Fruit fly (Drosophila melanogaster) whole organism, embryonic: Measurements from ENCODE around the gene Ufd1.
A peak's percentile ranks its signal among the peaks of the same experiment; 100 is the strongest.

ENCODE experiments used
- C15 ChIP-seq: fragments of 200-800 bp; sonication (Bioruptor generic); IDR thresholded peaks from 3 replicates; pipeline ENCODE4 v1.3.6; 2022; ENCODE audit warnings: missing biosample characterization, missing genetic modification characterization
- CG10209 ChIP-seq: fragments of 200-800 bp; sonication (Bioruptor generic); optimal IDR thresholded peaks from 3 replicates; lab custom pipeline; 2017; ENCODE audit warnings: missing biosample characterization, mild to moderate bottlenecking, missing genetic modification characterization, missing genetic modification reagents
- CG10654 ChIP-seq: fragments of 200-800 bp; sonication (Bioruptor generic); optimal IDR thresholded peaks from 2 replicates; lab custom pipeline; 2016; ENCODE audit warnings: missing biosample characterization, missing genetic modification characterization
- CG11247 ChIP-seq: fragments of 200-800 bp; sonication (Bioruptor generic); IDR thresholded peaks from 2 replicates; pipeline ENCODE4 v1.3.6; 2022; ENCODE audit warnings: missing biosample characterization, missing genetic modification characterization
- CG1233 ChIP-seq: fragments of 200-800 bp; sonication (Bioruptor generic); optimal IDR thresholded peaks from 4 replicates; lab custom pipeline; 2018; ENCODE audit warnings: missing biosample characterization, mild to moderate bottlenecking, missing genetic modification characterization
- CG13424 ChIP-seq: fragments of 200-800 bp; sonication (Bioruptor generic); optimal IDR thresholded peaks from 2 replicates; lab custom pipeline; 2019; ENCODE audit warnings: missing biosample characterization, mild to moderate bottlenecking, missing genetic modification characterization, moderate library complexity
- CG13775 ChIP-seq: fragments of 200-800 bp; sonication (Bioruptor generic); optimal IDR thresholded peaks from 3 replicates; lab custom pipeline; 2017; ENCODE audit warnings: missing biosample characterization, mild to moderate bottlenecking, missing genetic modification characterization
- CG14014 ChIP-seq: fragments of 200-800 bp; sonication (Bioruptor generic); IDR thresholded peaks from 2 replicates; pipeline ENCODE4 v1.3.6; 2022; ENCODE audit warnings: missing biosample characterization, missing genetic modification characterization
- CG14667 ChIP-seq: fragments of 200-800 bp; sonication (Bioruptor generic); IDR thresholded peaks from 2 replicates; pipeline ENCODE4 v1.3.6; 2022; ENCODE audit warnings: missing biosample characterization, missing genetic modification characterization
- CG14710 ChIP-seq: fragments of 200-800 bp; sonication (Bioruptor generic); optimal IDR thresholded peaks from 3 replicates; lab custom pipeline; 2019; ENCODE audit warnings: missing biosample characterization, mild to moderate bottlenecking, missing genetic modification characterization, moderate library complexity
- CG17186 ChIP-seq: fragments of 200-800 bp; sonication (Bioruptor generic); optimal IDR thresholded peaks from 3 replicates; lab custom pipeline; 2017; ENCODE audit warnings: missing biosample characterization, missing genetic modification reagents, missing genetic modification characterization
- CG2678 ChIP-seq: fragments of 200-800 bp; sonication (Bioruptor generic); optimal IDR thresholded peaks from 3 replicates; lab custom pipeline; 2019; ENCODE audit warnings: missing biosample characterization, mild to moderate bottlenecking, missing genetic modification characterization, moderate library complexity
- CG2889 ChIP-seq: fragments of 200-800 bp; sonication (Bioruptor generic); IDR thresholded peaks from 3 replicates; pipeline ENCODE4 v1.3.6; 2022; ENCODE audit warnings: missing biosample characterization, missing genetic modification characterization
- CG42726 ChIP-seq: fragments of 200-800 bp; sonication (Bioruptor generic); IDR thresholded peaks from 2 replicates; pipeline ENCODE4 v1.3.6; 2022; ENCODE audit warnings: missing biosample characterization, missing genetic modification characterization; ENCODE audit not compliant: partially characterized antibody
- CG4707 ChIP-seq: fragments of 200-800 bp; sonication (Bioruptor generic); optimal IDR thresholded peaks from 2 replicates; lab custom pipeline; 2018; ENCODE audit warnings: missing biosample characterization, mild to moderate bottlenecking, missing genetic modification characterization, moderate library complexity
- CG4854 ChIP-seq: fragments of 200-800 bp; sonication (Bioruptor generic); optimal IDR thresholded peaks from 2 replicates; lab custom pipeline; 2016; ENCODE audit warnings: missing biosample characterization, missing genetic modification characterization, inconsistent platforms
- CG7786 ChIP-seq: fragments of 200-800 bp; sonication (Bioruptor generic); optimal IDR thresholded peaks from 2 replicates; lab custom pipeline; 2016; ENCODE audit warnings: missing biosample characterization, missing genetic modification characterization
- CG8924 ChIP-seq: fragments of 200-800 bp; optimal IDR thresholded peaks from 3 replicates; lab custom pipeline; 2019; ENCODE audit warnings: missing biosample characterization, mild to moderate bottlenecking, missing genetic modification characterization, moderate library complexity
- CG9876 ChIP-seq: fragments of 200-800 bp; sonication (Bioruptor generic); optimal IDR thresholded peaks from 2 replicates; lab custom pipeline; 2016; ENCODE audit warnings: missing biosample characterization, missing genetic modification characterization
- Dek ChIP-seq: fragments of 200-800 bp; sonication (Bioruptor generic); optimal IDR thresholded peaks from 3 replicates; lab custom pipeline; 2019; ENCODE audit warnings: missing biosample characterization, mild to moderate bottlenecking, missing genetic modification characterization, moderate library complexity
- Elba2 ChIP-seq: fragments of 200-800 bp; sonication (Bioruptor generic); optimal IDR thresholded peaks from 3 replicates; lab custom pipeline; 2016; ENCODE audit warnings: missing biosample characterization, missing genetic modification characterization
- Hmx ChIP-seq: fragments of 200-800 bp; sonication (Bioruptor generic); optimal IDR thresholded peaks from 2 replicates; lab custom pipeline; 2016; ENCODE audit warnings: missing biosample characterization, missing genetic modification characterization
- Lim3 ChIP-seq: fragments of 200-800 bp; sonication (Bioruptor generic); IDR thresholded peaks from 2 replicates; pipeline ENCODE4 v1.3.6; 2022; ENCODE audit warnings: missing biosample characterization, missing genetic modification characterization
- Nf-YA ChIP-seq: fragments of 200-800 bp; sonication (Bioruptor generic); IDR thresholded peaks from 2 replicates; pipeline ENCODE4 v1.3.6; 2022; ENCODE audit warnings: missing biosample characterization, missing genetic modification characterization
- Six4 ChIP-seq: fragments of 200-800 bp; sonication (Bioruptor generic); optimal IDR thresholded peaks from 2 replicates; lab custom pipeline; 2016; ENCODE audit warnings: missing biosample characterization, missing genetic modification characterization
- Spps ChIP-seq: fragments of 200-800 bp; sonication (Bioruptor generic); optimal IDR thresholded peaks from 2 replicates; lab custom pipeline; 2018; ENCODE audit warnings: missing biosample characterization, mild to moderate bottlenecking, missing genetic modification characterization
- Ssrp ChIP-seq: fragments of 200-800 bp; sonication (Bioruptor generic); optimal IDR thresholded peaks from 2 replicates; lab custom pipeline; 2018; ENCODE audit warnings: missing biosample characterization, mild to moderate bottlenecking, missing genetic modification characterization, moderate library complexity
- Tbp ChIP-seq: fragments of >200 bp; optimal IDR thresholded peaks from 2 replicates; lab custom pipeline; 2018; ENCODE audit warnings: missing biosample characterization, missing genetic modification characterization
- Xrp1 ChIP-seq: fragments of 200-800 bp; sonication (Bioruptor generic); IDR thresholded peaks from 2 replicates; pipeline ENCODE4 v1.3.6; 2022; ENCODE audit warnings: missing biosample characterization, missing genetic modification characterization
- bab2 ChIP-seq: fragments of 200-800 bp; sonication (Bioruptor generic); optimal IDR thresholded peaks from 2 replicates; lab custom pipeline; 2016; ENCODE audit warnings: missing biosample characterization, missing genetic modification characterization
- bigmax ChIP-seq: fragments of 200-800 bp; sonication (Bioruptor generic); optimal IDR thresholded peaks from 2 replicates; lab custom pipeline; 2018; ENCODE audit warnings: missing biosample characterization, mild to moderate bottlenecking, missing genetic modification characterization
- btn ChIP-seq: fragments of 200-800 bp; sonication (Bioruptor generic); optimal IDR thresholded peaks from 2 replicates; lab custom pipeline; 2016; ENCODE audit warnings: missing biosample characterization, missing genetic modification characterization
- chn ChIP-seq: fragments of 200-800 bp; sonication (Bioruptor generic); optimal IDR thresholded peaks from 2 replicates; lab custom pipeline; 2016; ENCODE audit warnings: missing biosample characterization, missing genetic modification characterization
- emc ChIP-seq: fragments of 200-800 bp; sonication (Bioruptor generic); optimal IDR thresholded peaks from 2 replicates; lab custom pipeline; 2016; ENCODE audit warnings: missing biosample characterization, missing genetic modification characterization
- fd96Cb ChIP-seq: fragments of 200-800 bp; sonication (Bioruptor generic); optimal IDR thresholded peaks from 2 replicates; lab custom pipeline; 2018; ENCODE audit warnings: missing biosample characterization, mild to moderate bottlenecking, missing genetic modification characterization, moderate library complexity
- ftz-f1 ChIP-seq: fragments of 200-800 bp; sonication (Bioruptor generic); optimal IDR thresholded peaks from 2 replicates; lab custom pipeline; 2016; ENCODE audit warnings: missing biosample characterization, missing genetic modification characterization
- gfzf ChIP-seq: fragments of 200-800 bp; sonication (Bioruptor generic); optimal IDR thresholded peaks from 2 replicates; lab custom pipeline; 2016; ENCODE audit warnings: missing biosample characterization, mild to moderate bottlenecking, missing genetic modification characterization, moderate library complexity
- gt ChIP-seq: fragments of 200-800 bp; sonication (Bioruptor generic); IDR thresholded peaks from 2 replicates; pipeline ENCODE4 v1.3.6; 2022; ENCODE audit warnings: missing biosample characterization, missing genetic modification characterization
- insv ChIP-seq, 2 experiments: fragments of 200-800 bp; sonication (Bioruptor generic); optimal IDR thresholded peaks; 3 replicates each; lab custom pipeline; 2016 to 2018; ENCODE audit warnings: missing biosample characterization in 2 of 2, missing genetic modification characterization in 2 of 2
- inv ChIP-seq: fragments of 200-800 bp; sonication (Bioruptor generic); IDR thresholded peaks from 2 replicates; pipeline ENCODE4 v1.3.6; 2022; ENCODE audit warnings: missing biosample characterization, missing genetic modification characterization; ENCODE audit not compliant: partially characterized antibody
- kah ChIP-seq: fragments of 200-800 bp; sonication (Bioruptor generic); optimal IDR thresholded peaks from 2 replicates; lab custom pipeline; 2018; ENCODE audit warnings: missing biosample characterization, mild to moderate bottlenecking, missing genetic modification characterization
- nmo ChIP-seq: fragments of 200-800 bp; sonication (Bioruptor generic); optimal IDR thresholded peaks from 2 replicates; lab custom pipeline; 2018; ENCODE audit warnings: missing biosample characterization, mild to moderate bottlenecking, missing genetic modification characterization, moderate library complexity
- nom ChIP-seq: fragments of 200-800 bp; sonication (Bioruptor generic); optimal IDR thresholded peaks from 2 replicates; lab custom pipeline; 2017; ENCODE audit warnings: missing biosample characterization, missing genetic modification characterization, mild to moderate bottlenecking, moderate library complexity, missing genetic modification reagents
- phol ChIP-seq: fragments of 200-800 bp; sonication (Bioruptor generic); optimal IDR thresholded peaks from 3 replicates; lab custom pipeline; 2018; ENCODE audit warnings: missing biosample characterization, mild to moderate bottlenecking, missing genetic modification characterization, moderate library complexity
- slp2 ChIP-seq: fragments of 200-800 bp; sonication (Bioruptor generic); optimal IDR thresholded peaks from 2 replicates; lab custom pipeline; 2016; ENCODE audit warnings: missing biosample characterization, missing genetic modification characterization
- so ChIP-seq: fragments of 200-800 bp; sonication (Bioruptor generic); IDR thresholded peaks from 3 replicates; pipeline ENCODE4 v1.3.6; 2022; ENCODE audit warnings: missing biosample characterization, missing genetic modification characterization
- stwl ChIP-seq: fragments of 200-800 bp; sonication (Bioruptor generic); optimal IDR thresholded peaks from 3 replicates; lab custom pipeline; 2018; ENCODE audit warnings: missing biosample characterization, mild to moderate bottlenecking, missing genetic modification characterization, moderate library complexity
- tll ChIP-seq, 2 experiments: fragments of 200-800 bp in 1 of 2; fragments of >200 bp in 1 of 2; sonication (Bioruptor generic) in 1 of 2; optimal IDR thresholded peaks; 2 replicates each; lab custom pipeline; 2017 to 2019; ENCODE audit warnings: missing biosample characterization in 2 of 2, missing genetic modification characterization in 2 of 2, mild to moderate bottlenecking in 1 of 2, moderate library complexity in 1 of 2
- tna ChIP-seq: fragments of 200-800 bp; sonication (Bioruptor generic); IDR thresholded peaks from 2 replicates; pipeline ENCODE4 v1.3.6; 2022; ENCODE audit warnings: missing biosample characterization, missing genetic modification characterization; ENCODE audit not compliant: partially characterized antibody
- unpg ChIP-seq: fragments of 200-800 bp; sonication (Bioruptor generic); optimal IDR thresholded peaks from 3 replicates; lab custom pipeline; 2018; ENCODE audit warnings: missing biosample characterization, mild to moderate bottlenecking, missing genetic modification characterization, moderate library complexity

Gene Ufd1

DNA sequence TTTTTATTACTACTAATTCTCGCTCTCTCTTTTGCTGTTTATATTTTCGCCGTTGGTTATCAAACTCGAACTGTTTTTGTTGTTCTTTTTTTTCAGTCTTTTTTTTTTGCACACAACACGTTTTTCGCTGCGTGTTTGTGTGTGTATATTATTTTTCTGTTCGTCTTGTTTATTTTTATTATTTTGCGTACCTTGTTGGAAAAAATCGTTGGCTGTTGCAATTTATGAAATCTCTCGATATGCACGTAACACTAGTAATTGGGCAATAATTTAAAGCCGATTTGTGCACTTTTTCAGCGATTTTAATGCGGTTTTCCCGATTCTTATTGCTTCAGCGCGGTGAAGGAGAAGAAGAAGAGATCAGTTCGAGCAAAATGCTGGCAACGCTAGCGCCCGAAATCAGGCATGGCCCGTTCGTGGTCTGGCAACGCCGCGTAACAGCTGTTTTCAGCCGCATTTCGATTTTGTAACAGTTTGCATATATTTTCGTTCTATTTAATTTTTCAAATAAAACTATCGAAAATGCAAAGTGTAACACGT, 2.5 kb downstream of the Ufd1 start, which contains the start of the genes FoxK and mRpL2 (continued):
- no peak for TF ChIP-seq CG10654 (GFP tag; lab: Kevin White, UChicago)
- peak; percentile 39 for TF ChIP-seq CG14710 (tag; lab: Kevin White, UChicago)
- no peak for TF ChIP-seq bab2 (GFP tag; lab: Kevin White, UChicago)
- peak; percentile 21 for TF ChIP-seq CG8924 (tag; lab: Kevin White, UChicago)
- TF ChIP-seq emc (GFP tag; lab: Kevin White, UChicago): no peak
- TF ChIP-seq inv (GFP tag; lab: Robert Waterston, UW): peak; percentile 34; the same call in 1 of the 2 replicates
- TF ChIP-seq Six4 (GFP tag; lab: Kevin White, UChicago): no peak
- 0 out of 2 replicates have a peak, but pooled peaks have one; percentile 29 for TF ChIP-seq CG42726
- TF ChIP-seq CG1233 (GFP tag; lab: Kevin White, UChicago): no peak
- no peak for TF ChIP-seq CG2889
- TF ChIP-seq so (GFP tag; lab: Robert Waterston, UW): no peak
- TF ChIP-seq CG17186 (GFP tag; lab: Kevin White, UChicago): peak; percentile 53
- no peak for TF ChIP-seq unpg (GFP tag; lab: Kevin White, UChicago)
- no peak for TF ChIP-seq CG13775 (GFP tag; lab: Kevin White, UChicago)
- peak; percentile 99 for TF ChIP-seq Elba2 (GFP tag; lab: Kevin White, UChicago)
- TF ChIP-seq kah: no peak
- no peak for TF ChIP-seq Lim3 (GFP tag; lab: Robert Waterston, UW)
- no peak for TF ChIP-seq Xrp1 (GFP tag; lab: Robert Waterston, UW)
- TF ChIP-seq fd96Cb (tag; lab: Kevin White, UChicago): no peak
- TF ChIP-seq tll (GFP tag; optimal IDR thresholded peaks at IDR 0.05; lab: Kevin White, UChicago): no peak
- no peak for TF ChIP-seq CG10209 (GFP tag; lab: Kevin White, UChicago)
- no peak for TF ChIP-seq CG11247 (GFP tag; lab: Robert Waterston, UW)
- no peak for TF ChIP-seq CG2678 (tag; lab: Kevin White, UChicago)
- peak; percentile 83 for TF ChIP-seq stwl (tag; lab: Kevin White, UChicago)
- TF ChIP-seq CG13424 (tag; lab: Kevin White, UChicago): no peak
- peak; percentile 45 for TF ChIP-seq phol (tag; lab: Kevin White, UChicago)
- peak; percentile 19 for TF ChIP-seq nmo (GFP tag; lab: Kevin White, UChicago)
- TF ChIP-seq CG7786 (GFP tag; lab: Kevin White, UChicago): no peak
- TF ChIP-seq C15 (GFP tag; lab: Robert Waterston, UW): no peak
- TF ChIP-seq slp2 (GFP tag; lab: Kevin White, UChicago): no peak
- peak; percentile 27; the same call in 1 of the 2 replicates for TF ChIP-seq tna (GFP tag; lab: Robert Waterston, UW)
- TF ChIP-seq gt (GFP tag; lab: Robert Waterston, UW): no peak
- TF ChIP-seq Spps: no peak
- no peak for TF ChIP-seq bigmax (GFP tag; lab: Kevin White, UChicago)
- TF ChIP-seq btn: no peak
- no peak for TF ChIP-seq Ssrp (tag; lab: Kevin White, UChicago)
- 0 out of 2 replicates have a peak, but pooled peaks have one; percentile 6 for TF ChIP-seq CG14014 (GFP tag; lab: Robert Waterston, UW)
- TF ChIP-seq CG4854 (GFP tag; lab: Kevin White, UChicago): no peak
- peak; percentile 97 for TF ChIP-seq nom
- TF ChIP-seq gfzf (GFP tag; lab: Kevin White, UChicago): peak; percentile 48
- TF ChIP-seq Nf-YA (GFP tag; lab: Robert Waterston, UW): no peak
- no peak for TF ChIP-seq ftz-f1
- TF ChIP-seq Hmx (GFP tag; lab: Kevin White, UChicago): no peak
- TF ChIP-seq CG14667: no peak
- no peak for TF ChIP-seq CG4707 (GFP tag; lab: Kevin White, UChicago)
- no peak for TF ChIP-seq chn (GFP tag; lab: Kevin White, UChicago)
- TF ChIP-seq insv (GFP tag; optimal IDR thresholded peaks at IDR 0.05; lab: Kevin White, UChicago): peak in 1 of 2 experiments; percentile 38
- TF ChIP-seq Dek (tag; lab: Kevin White, UChicago): no peak
- TF ChIP-seq Tbp (GFP tag; lab: Kevin White, UChicago): no peak
- no peak for TF ChIP-seq CG9876 (GFP tag; lab: Kevin White, UChicago)
